Worm (Caenorhabditis elegans) whole organism, L4 larva: ENCODE results near the gene C10B5.1.

Source experiments
- F44E2.7 ChIP-seq: fragments of 200-800 bp; sonication (Bioruptor generic); IDR thresholded peaks from 2 replicates; pipeline ENCODE4 v2.1.2; 2022; ENCODE audit warnings: missing genetic modification characterization, missing compliant biosample characterization
- R02D3.7 ChIP-seq: fragments of 150-350 bp; sonication (generic microtip); optimal IDR thresholded peaks from 3 replicates; lab custom pipeline; 2014; ENCODE audit warnings: missing biosample characterization, missing genetic modification characterization
- T20F7.1 ChIP-seq: fragments of 200-800 bp; sonication (Bioruptor generic); optimal IDR thresholded peaks from 2 replicates; lab custom pipeline; 2018; ENCODE audit warnings: mild to moderate bottlenecking, missing genetic modification characterization, missing compliant biosample characterization
- aha-1 ChIP-seq: fragments of 150-350 bp; peaks from one replicate; lab custom pipeline; 2014; ENCODE audit warnings: missing biosample characterization, missing genetic modification characterization
- arid-1 ChIP-seq: fragments of 200-800 bp; sonication (Bioruptor generic); conservative IDR thresholded peaks from 2 replicates; pipeline ENCODE4 v1.3.6; 2022; ENCODE audit warnings: missing genetic modification reagents, missing genetic modification characterization, missing compliant biosample characterization
- ceh-20 ChIP-seq: fragments of 200-800 bp; sonication (Bioruptor generic); IDR thresholded peaks from 2 replicates; pipeline ENCODE4 v1.3.6; 2022; ENCODE audit warnings: missing genetic modification reagents, missing genetic modification characterization, missing compliant biosample characterization
- ceh-32 ChIP-seq: sonication (generic microtip); optimal IDR thresholded peaks from 2 replicates; lab custom pipeline; 2016; ENCODE audit warnings: mild to moderate bottlenecking, missing genetic modification characterization, missing compliant biosample characterization; ENCODE audit not compliant: poor library complexity
- ceh-82 ChIP-seq: sonication (generic microtip); optimal IDR thresholded peaks from 2 replicates; lab custom pipeline; 2017; ENCODE audit warnings: missing biosample characterization, missing genetic modification characterization
- daf-16 ChIP-seq, 3 experiments: sonication (generic microtip); optimal IDR thresholded peaks; 2 replicates each; lab custom pipeline; 2016 to 2017; ENCODE audit warnings: missing genetic modification characterization in 3 of 3, missing genetic modification reagents in 3 of 3, mild to moderate bottlenecking in 2 of 3, missing compliant biosample characterization in 2 of 3, missing biosample characterization in 1 of 3, moderate library complexity in 1 of 3
- dmd-6 ChIP-seq: fragments of 200-800 bp; sonication (Bioruptor generic); IDR thresholded peaks from 2 replicates; pipeline ENCODE4 v1.3.6; 2022; ENCODE audit warnings: missing genetic modification reagents, missing genetic modification characterization, missing compliant biosample characterization
- dpl-1 ChIP-seq: fragments of 150-350 bp; optimal IDR thresholded peaks from 2 replicates; lab custom pipeline; 2014; ENCODE audit warnings: missing biosample characterization, missing genetic modification reagents, missing genetic modification characterization
- dve-1 ChIP-seq: sonication (generic microtip); optimal IDR thresholded peaks from 2 replicates; lab custom pipeline; 2017; ENCODE audit warnings: antibody characterized with exemption, mild to moderate bottlenecking, missing genetic modification characterization, missing compliant biosample characterization; ENCODE audit not compliant: insufficient read depth
- fkh-10 ChIP-seq: fragments of 150-350 bp; optimal IDR thresholded peaks from 2 replicates; lab custom pipeline; 2014; ENCODE audit warnings: missing biosample characterization, missing genetic modification reagents, missing genetic modification characterization
- hlh-11 ChIP-seq: fragments of 200-800 bp; sonication (Bioruptor generic); optimal IDR thresholded peaks from 2 replicates; lab custom pipeline; 2018; ENCODE audit warnings: mild to moderate bottlenecking, missing genetic modification characterization, missing compliant biosample characterization
- hlh-30 ChIP-seq: sonication (generic microtip); optimal IDR thresholded peaks from 2 replicates; lab custom pipeline; 2017; ENCODE audit warnings: antibody characterized with exemption, mild to moderate bottlenecking, missing genetic modification characterization, missing compliant biosample characterization; ENCODE audit not compliant: insufficient read depth
- hmg-1.1 ChIP-seq: fragments of 200-800 bp; sonication (Bioruptor generic); IDR thresholded peaks from 2 replicates; pipeline ENCODE4 v1.3.6; 2022; ENCODE audit warnings: missing genetic modification reagents, missing genetic modification characterization, missing compliant biosample characterization
- madf-9 ChIP-seq: fragments of 200-800 bp; sonication (Bioruptor generic); conservative IDR thresholded peaks from 2 replicates; pipeline ENCODE4 v1.3.6; 2022; ENCODE audit warnings: missing genetic modification reagents, missing genetic modification characterization, missing compliant biosample characterization
- mdl-1 ChIP-seq, 2 experiments: fragments of 150-350 bp in 1 of 2; sonication (generic microtip) in 1 of 2; optimal IDR thresholded peaks; 2 replicates each; lab custom pipeline; 2014 to 2017; ENCODE audit warnings: missing biosample characterization in 2 of 2, missing genetic modification characterization in 2 of 2
- mep-1 ChIP-seq: fragments of 150-350 bp; sonication (generic microtip); optimal IDR thresholded peaks from 3 replicates; lab custom pipeline; 2014; ENCODE audit warnings: missing biosample characterization, missing genetic modification characterization
- mes-2 ChIP-seq: sonication (generic microtip); optimal IDR thresholded peaks from 2 replicates; lab custom pipeline; 2016; ENCODE audit warnings: missing genotype, mild to moderate bottlenecking, missing genetic modification characterization, missing compliant biosample characterization; ENCODE audit not compliant: poor library complexity, severe bottlenecking
- mxl-3 ChIP-seq: fragments of 200-800 bp; sonication (Bioruptor generic); optimal IDR thresholded peaks from 2 replicates; lab custom pipeline; 2018; ENCODE audit warnings: mild to moderate bottlenecking, missing genetic modification characterization, missing compliant biosample characterization
- nhr-102 ChIP-seq: sonication (generic microtip); optimal IDR thresholded peaks from 2 replicates; lab custom pipeline; 2016; ENCODE audit warnings: mild to moderate bottlenecking, missing genetic modification characterization, moderate library complexity, missing compliant biosample characterization
- nhr-11 ChIP-seq: fragments of 150-350 bp; optimal IDR thresholded peaks from 2 replicates; lab custom pipeline; 2014; ENCODE audit warnings: missing biosample characterization, missing genetic modification characterization
- nhr-25 ChIP-seq: sonication (generic microtip); optimal IDR thresholded peaks from 2 replicates; lab custom pipeline; 2017; ENCODE audit warnings: missing genetic modification characterization, mild to moderate bottlenecking, missing compliant biosample characterization, antibody characterized with exemption, moderate library complexity, borderline replicate concordance; ENCODE audit not compliant: insufficient read depth
- nhr-28 ChIP-seq: fragments of 150-350 bp; optimal IDR thresholded peaks from 2 replicates; lab custom pipeline; 2014; ENCODE audit warnings: missing biosample characterization, missing genetic modification characterization
- nhr-41 ChIP-seq: fragments of 200-800 bp; sonication (Bioruptor generic); IDR thresholded peaks from 2 replicates; pipeline ENCODE4 v1.3.6; 2022; ENCODE audit warnings: missing genetic modification reagents, missing genetic modification characterization, missing compliant biosample characterization
- nhr-42 ChIP-seq: fragments of 200-800 bp; sonication (Bioruptor generic); IDR thresholded peaks from 2 replicates; pipeline ENCODE4 v1.3.6; 2022; ENCODE audit warnings: missing genetic modification characterization, missing compliant biosample characterization
- nhr-48 ChIP-seq: sonication (generic microtip); optimal IDR thresholded peaks from 2 replicates; lab custom pipeline; 2016; ENCODE audit warnings: mild to moderate bottlenecking, missing genetic modification characterization, missing compliant biosample characterization
- nhr-6 ChIP-seq: fragments of 150-350 bp; optimal IDR thresholded peaks from 2 replicates; lab custom pipeline; 2014; ENCODE audit warnings: missing biosample characterization, missing genetic modification characterization
- nhr-77 ChIP-seq: fragments of 150-350 bp; optimal IDR thresholded peaks from 2 replicates; lab custom pipeline; 2014; ENCODE audit warnings: missing biosample characterization, missing genetic modification characterization
- pha-4 ChIP-seq, 2 experiments: fragments of 150-350 bp in 1 of 2; fragments of 200-800 bp in 1 of 2; sonication (Bioruptor generic) in 1 of 2; IDR thresholded peaks in 1 of 2; optimal IDR thresholded peaks in 1 of 2; 2 replicates each; pipeline versions ENCODE4 v1.3.6 to Lab custom; 2014 to 2022; ENCODE audit warnings: missing genetic modification characterization in 2 of 2, missing genetic modification reagents in 2 of 2, missing biosample characterization in 1 of 2, missing compliant biosample characterization in 1 of 2
- php-3 ChIP-seq: fragments of 200-800 bp; sonication (Bioruptor generic); IDR thresholded peaks from 2 replicates; pipeline ENCODE4 v1.3.6; 2022; ENCODE audit warnings: missing genetic modification reagents, missing genetic modification characterization, missing compliant biosample characterization
- rbr-2 ChIP-seq: sonication (generic microtip); optimal IDR thresholded peaks from 2 replicates; lab custom pipeline; 2016; ENCODE audit warnings: missing genotype, missing genetic modification characterization, missing compliant biosample characterization
- saeg-2 ChIP-seq: fragments of 200-800 bp; sonication (Bioruptor generic); IDR thresholded peaks from 2 replicates; pipeline ENCODE4 v1.3.6; 2022; ENCODE audit warnings: missing genetic modification reagents, missing genetic modification characterization, missing compliant biosample characterization
- spr-1 ChIP-seq: sonication (generic microtip); optimal IDR thresholded peaks from 2 replicates; lab custom pipeline; 2016; ENCODE audit warnings: mild to moderate bottlenecking, missing genetic modification characterization, missing compliant biosample characterization
- unc-62 ChIP-seq, 3 experiments: fragments of 150-350 bp in 1 of 3; sonication (generic microtip); optimal IDR thresholded peaks in 2 of 3; peaks in 1 of 3; 1 replicate in 1 of 3; 2 replicates in 2 of 3; lab custom pipeline; 2014 to 2017; ENCODE audit warnings: missing biosample characterization in 3 of 3, missing genetic modification characterization in 3 of 3, missing genetic modification reagents in 3 of 3, missing genotype in 1 of 3
- zfp-3 ChIP-seq: fragments of 200-800 bp; sonication (Bioruptor generic); conservative IDR thresholded peaks from 2 replicates; pipeline ENCODE4 v1.3.6; 2022; ENCODE audit warnings: missing genetic modification reagents, missing genetic modification characterization, missing compliant biosample characterization
- ztf-11 ChIP-seq: fragments of 150-350 bp; optimal IDR thresholded peaks from 2 replicates; lab custom pipeline; 2014; ENCODE audit warnings: missing biosample characterization, missing genetic modification characterization
- ztf-7 ChIP-seq: fragments of 150-350 bp; optimal IDR thresholded peaks from 2 replicates; lab custom pipeline; 2014; ENCODE audit warnings: missing biosample characterization, missing genetic modification characterization

C10B5.1 gene

DNA sequence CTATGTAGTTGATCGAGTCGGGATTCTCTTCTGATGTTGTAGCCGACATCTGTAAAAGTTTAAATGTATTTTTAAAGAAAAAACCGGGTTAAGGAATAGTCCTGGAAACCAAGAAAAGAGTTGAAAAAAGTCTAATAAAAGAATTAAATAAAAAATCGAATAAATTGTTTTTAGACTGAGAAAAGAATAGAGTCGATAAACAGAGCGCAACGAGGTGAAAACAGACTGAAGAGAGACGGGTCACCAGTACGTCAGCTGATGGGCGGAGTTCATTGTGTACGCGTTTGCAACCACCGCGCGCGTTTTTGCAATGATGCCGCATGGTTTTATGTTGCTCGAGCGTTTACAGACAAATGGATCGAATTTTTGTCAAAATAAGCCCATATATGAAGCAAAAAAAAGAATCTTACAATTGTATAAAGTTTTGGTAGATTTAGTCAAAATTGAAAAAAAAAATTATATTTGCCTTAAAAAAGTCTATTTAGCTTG, 50.3 kb downstream of the C10B5.1 start, which contains the start of gene atg-18:
Gene atg-18 (minus strand): TSS at position 51 of the 489 bp plus-strand sequence.
- peak; percentile 42; the same call in 1 of the 2 replicates for TF ChIP-seq nhr-42 (GFP tag; lab: Robert Waterston, UW)
- TF ChIP-seq mes-2 (tag; lab: Kevin White, UChicago): no peak
- TF ChIP-seq F44E2.7: no peak
- TF ChIP-seq R02D3.7: no peak
- TF ChIP-seq saeg-2 (GFP tag; lab: Robert Waterston, UW): no peak
- peak; percentile 22 for TF ChIP-seq nhr-25 (tag; lab: Kevin White, UChicago)
- peak in 1 of 2 experiments; percentile 47 for TF ChIP-seq unc-62 (GFP tag; optimal IDR thresholded peaks at IDR 0.05 in 1 of 2; lab: Kevin White, UChicago)
- TF ChIP-seq unc-62 (tag; optimal IDR thresholded peaks at IDR 0.05; lab: Kevin White, UChicago): no peak
- peak; percentile 56; the same call in 1 of the 2 replicates for TF ChIP-seq ceh-20 (GFP tag; lab: Robert Waterston, UW)
- no peak for TF ChIP-seq zfp-3 (GFP tag; lab: Robert Waterston, UW)
- peak; percentile 98 for TF ChIP-seq hlh-30 (tag; lab: Kevin White, UChicago)
- peak; percentile 51 for TF ChIP-seq nhr-102 (tag; lab: Kevin White, UChicago)
- peak; percentile 30 for TF ChIP-seq dpl-1
- TF ChIP-seq nhr-41 (GFP tag; lab: Robert Waterston, UW): no peak
- peak; percentile 42; the same call in 1 of the 2 replicates for TF ChIP-seq madf-9 (GFP tag; lab: Robert Waterston, UW)
- TF ChIP-seq rbr-2 (tag; lab: Kevin White, UChicago): peak; percentile 67
- TF ChIP-seq arid-1 (GFP tag; lab: Robert Waterston, UW): no peak
- no peak for TF ChIP-seq ceh-32 (tag; lab: Kevin White, UChicago)
- peak; percentile 18 for TF ChIP-seq T20F7.1
- peak; percentile 67 for TF ChIP-seq nhr-6 (tag; lab: Kevin White, UChicago)
- TF ChIP-seq spr-1 (tag; lab: Kevin White, UChicago): peak; percentile 11
- peak; percentile 17 to 57 for TF ChIP-seq mdl-1 (tag; optimal IDR thresholded peaks at IDR 0.05; lab: Kevin White, UChicago)
- TF ChIP-seq dmd-6 (GFP tag; lab: Robert Waterston, UW): peak; percentile 76
- TF ChIP-seq nhr-28 (tag; lab: Kevin White, UChicago): peak; percentile 65
- peak; percentile 97 for TF ChIP-seq hlh-11 (tag; lab: Kevin White, UChicago)
- no peak for TF ChIP-seq ceh-82 (tag; lab: Kevin White, UChicago)
- TF ChIP-seq nhr-48 (tag; lab: Kevin White, UChicago): peak; percentile 81
- no peak for TF ChIP-seq mep-1 (tag; lab: Kevin White, UChicago)
- peak; percentile 71 for TF ChIP-seq hmg-1.1 (GFP tag; lab: Robert Waterston, UW)
- peak; percentile 81 for TF ChIP-seq dve-1
- TF ChIP-seq ztf-11 (tag; lab: Kevin White, UChicago): no peak
- TF ChIP-seq php-3 (GFP tag; lab: Robert Waterston, UW): 0 out of 2 replicates have a peak, but pooled peaks have one; percentile 28
- no peak for TF ChIP-seq ztf-7 (tag; lab: Kevin White, UChicago)
- peak in 1 of 2 experiments; percentile 64 for TF ChIP-seq daf-16 (GFP tag; optimal IDR thresholded peaks at IDR 0.05; lab: Kevin White, UChicago)
- peak; percentile 80 for TF ChIP-seq daf-16 (tag; optimal IDR thresholded peaks at IDR 0.05; lab: Kevin White, UChicago)
- TF ChIP-seq fkh-10 (GFP tag; lab: Kevin White, UChicago): no peak
- TF ChIP-seq nhr-11: peak; percentile 67
- TF ChIP-seq nhr-77 (tag; lab: Kevin White, UChicago): peak; percentile 43
- peak; percentile 93 for TF ChIP-seq aha-1 (tag; lab: Kevin White, UChicago)
- no peak for TF ChIP-seq pha-4 (GFP tag; IDR thresholded peaks at IDR 0.05; lab: Robert Waterston, UW)
- peak; percentile 30 for TF ChIP-seq pha-4 (tag; optimal IDR thresholded peaks at IDR 0.05; lab: Kevin White, UChicago)
- peak; percentile 70 for TF ChIP-seq mxl-3
- TF ChIP-seq, all 104 proteins: peak for 26
